Worm (Caenorhabditis elegans) whole organism, dauer: Measurements from ENCODE around the gene C04A11.1.

Experiments
- unc-62 ChIP-seq: sonication (generic microtip); optimal IDR thresholded peaks from 2 replicates; lab custom pipeline; 2017; ENCODE audit warnings: missing biosample characterization, missing genetic modification reagents, missing genetic modification characterization

C04A11.1 gene

ce11 chrX:13654276-13654675 lies 6.0 kb upstream of the C04A11.1 start:
- no peak for TF ChIP-seq unc-62

ce11 chrX:13655769-13656168 lies 4.5 kb upstream of the C04A11.1 start:
- no peak for TF ChIP-seq unc-62

ce11 chrX:13663641-13664633 lies 3.6 kb downstream of the C04A11.1 start, which contains the start of gene C04A11.5:
Gene C04A11.5, plus strand, starts transcription at chrX:13664583.
- TF ChIP-seq unc-62: no peak

ce11 chrX:13665447-13665846 lies 5.1 kb downstream of the C04A11.1 start:
- TF ChIP-seq unc-62: no peak

ce11 chrX:13666864-13667263 lies 6.6 kb downstream of the C04A11.1 start:
- TF ChIP-seq unc-62: no peak

- no peak for TF ChIP-seq unc-62
Observed at ce11 chrX:13668728-13669127, 8.4 kb downstream of the C04A11.1 start, which contains the start of gene C04A11.2. Gene C04A11.2, minus strand, starts transcription at chrX:13668828.

ce11 chrX:13669641-13670040 lies 9.3 kb downstream of the C04A11.1 start:
- no peak for TF ChIP-seq unc-62

- no peak for TF ChIP-seq unc-62
Observed at ce11 chrX:13670966-13671365, 10.7 kb downstream of the C04A11.1 start.

- no peak for TF ChIP-seq unc-62
Observed at ce11 chrX:13672622-13673021, 12.3 kb downstream of the C04A11.1 start.

- no peak for TF ChIP-seq unc-62
Observed at ce11 chrX:13675444-13675843, 15.1 kb downstream of the C04A11.1 start.

ce11 chrX:13676892-13677291 lies 16.6 kb downstream of the C04A11.1 start, which contains the start of gene gck-4:
Gene gck-4, plus strand, starts transcription at chrX:13677192.
- TF ChIP-seq unc-62: no peak

ce11 chrX:13685725-13686124 lies 25.4 kb downstream of the C04A11.1 start:
- no peak for TF ChIP-seq unc-62

ce11 chrX:13687111-13687512 lies 26.8 kb downstream of the C04A11.1 start:
- no peak for TF ChIP-seq unc-62

ce11 chrX:13687655-13688054 lies 27.3 kb downstream of the C04A11.1 start, which contains the start of gene adm-2:
Gene adm-2, plus strand, starts transcription at chrX:13687955.
- TF ChIP-seq unc-62: no peak

- no peak for TF ChIP-seq unc-62
Observed at ce11 chrX:13690333-13690732, 30.0 kb downstream of the C04A11.1 start.

ce11 chrX:13696152-13696551 lies 35.8 kb downstream of the C04A11.1 start:
- TF ChIP-seq unc-62: no peak

- no peak for TF ChIP-seq unc-62
Observed at ce11 chrX:13697520-13697919, 37.2 kb downstream of the C04A11.1 start.

ce11 chrX:13700642-13701233 lies 40.4 kb downstream of the C04A11.1 start:
- peak; percentile 53 for TF ChIP-seq unc-62
